Fruit fly (Drosophila melanogaster) whole organism, embryonic: ENCODE measurements around the gene Lcp65Ag3.

Experiments
- CG8388 ChIP-seq: fragments of 200-800 bp; sonication (Bioruptor generic); optimal IDR thresholded peaks from 2 replicates; lab custom pipeline; 2019; ENCODE audit warnings: missing biosample characterization, mild to moderate bottlenecking, missing genetic modification characterization, moderate library complexity
- Camta ChIP-seq: fragments of 200-800 bp; sonication (Bioruptor generic); optimal IDR thresholded peaks from 2 replicates; lab custom pipeline; 2016; ENCODE audit warnings: missing biosample characterization, missing genetic modification characterization
- Xbp1 ChIP-seq: fragments of 200-800 bp; sonication (Bioruptor generic); optimal IDR thresholded peaks from 3 replicates; lab custom pipeline; 2016; ENCODE audit warnings: missing biosample characterization, mild to moderate bottlenecking, missing genetic modification characterization
- ro ChIP-seq: fragments of 200-800 bp; sonication (Bioruptor generic); IDR thresholded peaks from 2 replicates; pipeline ENCODE4 v1.3.6; 2022; ENCODE audit warnings: missing biosample characterization, missing genetic modification characterization

DNA sequence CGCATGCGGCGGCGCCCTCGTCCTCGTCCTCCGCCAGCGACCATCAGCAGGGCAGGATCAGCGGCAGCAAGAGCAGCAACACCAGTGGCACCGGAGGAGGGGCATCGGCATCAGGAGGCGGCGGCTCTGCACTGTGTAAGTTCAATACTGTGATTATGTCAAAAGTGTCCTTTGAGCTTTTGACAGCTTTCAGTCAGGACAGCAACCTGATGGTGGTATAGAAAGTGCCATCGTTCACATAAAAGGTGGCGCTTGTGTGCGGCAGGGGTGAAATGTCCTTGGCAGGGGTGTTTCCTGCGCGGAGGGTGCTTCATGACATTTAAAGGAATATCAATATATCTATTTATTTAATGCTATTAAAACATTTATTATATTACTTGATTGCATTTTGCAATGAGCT lies 27.1 kb downstream of the Lcp65Ag3 start:
- TF ChIP-seq Camta (no peak), ro (GFP tag; lab: Robert Waterston, UW) (no peak), Xbp1 (GFP tag; lab: Kevin White, UChicago) (no peak), CG8388 (no peak)
